Worm (Caenorhabditis elegans) whole organism, L2 larva: ENCODE measurements around the gene fbxa-81.

Experiments
- alr-1 ChIP-seq: fragments of 150-350 bp; optimal IDR thresholded peaks from 2 replicates; lab custom pipeline; 2014; ENCODE audit warnings: missing biosample characterization, missing genetic modification characterization
- nhr-25 ChIP-seq: fragments of 150-350 bp; sonication (generic microtip); optimal IDR thresholded peaks from 3 replicates; lab custom pipeline; 2014; ENCODE audit warnings: missing biosample characterization, missing genetic modification characterization
- ztf-1 ChIP-seq: fragments of 200-800 bp; sonication (Bioruptor generic); conservative IDR thresholded peaks from 2 replicates; pipeline ENCODE4 v1.3.6; 2022; ENCODE audit warnings: missing genetic modification characterization, missing compliant biosample characterization
- ztf-11 ChIP-seq: sonication (generic microtip); optimal IDR thresholded peaks from 2 replicates; lab custom pipeline; 2017; ENCODE audit warnings: missing biosample characterization, missing genetic modification characterization

ce11 chrX:14527559-14527958 lies 14.3 kb downstream of the fbxa-81 start, which contains the start of gene nspc-18:
- TF ChIP-seq ztf-1 (GFP tag; lab: Robert Waterston, UW) (no peak), alr-1 (tag; lab: Kevin White, UChicago) (no peak), ztf-11 (tag; lab: Kevin White, UChicago) (no peak), nhr-25 (tag; lab: Kevin White, UChicago) (no peak)
